Worm (Caenorhabditis elegans) whole organism, L3 larva: ENCODE results near the gene sulp-7.

Source experiments
- ama-1 ChIP-seq: fragments of 150-350 bp; optimal IDR thresholded peaks from 2 replicates; lab custom pipeline; 2018
- ceh-16 ChIP-seq: sonication (generic microtip); optimal IDR thresholded peaks from 2 replicates; lab custom pipeline; 2017; ENCODE audit warnings: missing biosample characterization, missing genetic modification characterization
- ceh-28 ChIP-seq: fragments of 150-350 bp; optimal IDR thresholded peaks from 2 replicates; lab custom pipeline; 2014; ENCODE audit warnings: missing biosample characterization, missing genetic modification reagents, missing genetic modification characterization
- ceh-82 ChIP-seq: fragments of 150-350 bp; optimal IDR thresholded peaks from 2 replicates; lab custom pipeline; 2014; ENCODE audit warnings: missing biosample characterization, missing genetic modification characterization
- ceh-9 ChIP-seq: sonication (generic microtip); optimal IDR thresholded peaks from 2 replicates; lab custom pipeline; 2018; ENCODE audit warnings: missing biosample characterization, missing genetic modification characterization
- daf-12 ChIP-seq: fragments of 150-350 bp; optimal IDR thresholded peaks from 2 replicates; lab custom pipeline; 2014; ENCODE audit warnings: missing biosample characterization, missing genetic modification reagents, missing genetic modification characterization
- egl-27 ChIP-seq: sonication (generic microtip); optimal IDR thresholded peaks from 4 replicates; lab custom pipeline; 2017; ENCODE audit warnings: missing biosample characterization, missing genetic modification reagents, missing genetic modification characterization
- egl-5 ChIP-seq: fragments of 150-350 bp; optimal IDR thresholded peaks from 2 replicates; lab custom pipeline; 2017; ENCODE audit warnings: missing biosample characterization, missing genetic modification reagents, missing genetic modification characterization, inconsistent platforms
- elt-2 ChIP-seq: sonication (generic microtip); optimal IDR thresholded peaks from 2 replicates; lab custom pipeline; 2016; ENCODE audit warnings: missing genetic modification reagents, mild to moderate bottlenecking, missing genetic modification characterization, missing compliant biosample characterization
- elt-3 ChIP-seq, 3 experiments: fragments of 150-350 bp in 1 of 3; sonication (generic microtip) in 2 of 3; optimal IDR thresholded peaks; 2 replicates in 2 of 3; 4 replicates in 1 of 3; lab custom pipeline; 2014 to 2017; ENCODE audit warnings: missing biosample characterization in 3 of 3, missing genetic modification characterization in 3 of 3
- eor-1 ChIP-seq, 2 experiments: fragments of 150-350 bp; optimal IDR thresholded peaks; 2 replicates each; lab custom pipeline; 2014 to 2018; ENCODE audit warnings: missing biosample characterization in 2 of 2, missing genetic modification characterization in 2 of 2
- fkh-10 ChIP-seq: sonication (generic microtip); optimal IDR thresholded peaks from 2 replicates; lab custom pipeline; 2017; ENCODE audit warnings: missing biosample characterization, missing genetic modification reagents, missing genetic modification characterization
- fkh-2 ChIP-seq: fragments of 150-350 bp; optimal IDR thresholded peaks from 2 replicates; lab custom pipeline; 2014; ENCODE audit warnings: missing biosample characterization, missing genetic modification reagents, missing genetic modification characterization
- fos-1 ChIP-seq: fragments of 150-350 bp; optimal IDR thresholded peaks from 2 replicates; lab custom pipeline; 2014; ENCODE audit warnings: missing biosample characterization, missing genetic modification characterization
- hmg-11 ChIP-seq: sonication (generic microtip); optimal IDR thresholded peaks from 2 replicates; lab custom pipeline; 2016; ENCODE audit warnings: missing genetic modification characterization, missing compliant biosample characterization
- lin-15B ChIP-seq: fragments of 150-350 bp; optimal IDR thresholded peaks from 2 replicates; lab custom pipeline; 2014; ENCODE audit warnings: missing biosample characterization, missing genetic modification characterization
- lin-39 ChIP-seq: fragments of 150-350 bp; optimal IDR thresholded peaks from 2 replicates; lab custom pipeline; 2018; ENCODE audit warnings: missing biosample characterization, missing genetic modification reagents, missing genetic modification characterization
- mdl-1 ChIP-seq: fragments of 150-350 bp; optimal IDR thresholded peaks from 2 replicates; lab custom pipeline; 2014; ENCODE audit warnings: missing biosample characterization, missing genetic modification characterization
- mml-1 ChIP-seq: fragments of 150-350 bp; sonication (generic microtip); optimal IDR thresholded peaks from 3 replicates; lab custom pipeline; 2014; ENCODE audit warnings: missing biosample characterization, missing genetic modification characterization
- nhr-11 ChIP-seq: fragments of 150-350 bp; optimal IDR thresholded peaks from 2 replicates; lab custom pipeline; 2014; ENCODE audit warnings: missing biosample characterization, missing genetic modification characterization
- nhr-12 ChIP-seq: fragments of 150-350 bp; optimal IDR thresholded peaks from 2 replicates; lab custom pipeline; 2014; ENCODE audit warnings: missing biosample characterization, missing genetic modification characterization
- nhr-23 ChIP-seq: fragments of 150-350 bp; optimal IDR thresholded peaks from 2 replicates; lab custom pipeline; 2014; ENCODE audit warnings: missing biosample characterization, missing genetic modification reagents, missing genetic modification characterization
- nhr-25 ChIP-seq: sonication (generic microtip); optimal IDR thresholded peaks from 2 replicates; lab custom pipeline; 2017; ENCODE audit warnings: missing biosample characterization, missing genetic modification characterization
- nhr-28 ChIP-seq: fragments of 150-350 bp; optimal IDR thresholded peaks from 2 replicates; lab custom pipeline; 2014; ENCODE audit warnings: missing biosample characterization, missing genetic modification characterization
- nhr-43 ChIP-seq: sonication (generic microtip); optimal IDR thresholded peaks from 2 replicates; lab custom pipeline; 2016; ENCODE audit warnings: mild to moderate bottlenecking, missing genetic modification characterization, missing compliant biosample characterization; ENCODE audit not compliant: poor library complexity, severe bottlenecking
- nhr-67 ChIP-seq: fragments of 150-350 bp; optimal IDR thresholded peaks from 2 replicates; lab custom pipeline; 2014; ENCODE audit warnings: missing biosample characterization, missing genetic modification characterization
- nhr-76 ChIP-seq: fragments of 150-350 bp; sonication (generic microtip); optimal IDR thresholded peaks from 5 replicates; lab custom pipeline; 2014; ENCODE audit warnings: missing biosample characterization, missing genetic modification characterization
- nhr-77 ChIP-seq: fragments of 150-350 bp; optimal IDR thresholded peaks from 2 replicates; lab custom pipeline; 2014; ENCODE audit warnings: missing biosample characterization, missing genetic modification characterization
- pqm-1 ChIP-seq: fragments of 150-350 bp; optimal IDR thresholded peaks from 2 replicates; lab custom pipeline; 2017; ENCODE audit warnings: missing biosample characterization, missing genetic modification characterization, inconsistent platforms
- sea-2 ChIP-seq: fragments of 150-350 bp; sonication (generic microtip); optimal IDR thresholded peaks from 4 replicates; lab custom pipeline; 2014; ENCODE audit warnings: missing biosample characterization, missing genetic modification reagents, missing genetic modification characterization
- snpc-4 ChIP-seq: fragments of 150-350 bp; optimal IDR thresholded peaks from 2 replicates; lab custom pipeline; 2014; ENCODE audit warnings: missing biosample characterization, missing genetic modification characterization
- tbx-2 ChIP-seq: sonication (generic microtip); optimal IDR thresholded peaks from 2 replicates; lab custom pipeline; 2016; ENCODE audit warnings: mild to moderate bottlenecking, missing genetic modification characterization, missing compliant biosample characterization
- unc-62 ChIP-seq: fragments of 150-350 bp; sonication (generic microtip); optimal IDR thresholded peaks from 4 replicates; lab custom pipeline; 2014; ENCODE audit warnings: missing biosample characterization, missing genetic modification reagents, missing genetic modification characterization
- zag-1 ChIP-seq: fragments of 150-350 bp; optimal IDR thresholded peaks from 2 replicates; lab custom pipeline; 2014; ENCODE audit warnings: missing biosample characterization, missing genetic modification characterization
- ztf-11 ChIP-seq: fragments of 150-350 bp; optimal IDR thresholded peaks from 2 replicates; lab custom pipeline; 2014; ENCODE audit warnings: missing biosample characterization, missing genetic modification characterization

Gene sulp-7

ce11 chrX:11109200-11109599, 28.7 kb downstream of the sulp-7 start, which contains the start of gene grd-1:
Gene grd-1 (plus strand): TSS chrX:11109440.
- no peak for TF ChIP-seq egl-27
- TF ChIP-seq, all 47 proteins: peak for 0

ce11 chrX:11114420-11114819, 33.9 kb downstream of the sulp-7 start:
- TF ChIP-seq mml-1 (no peak), pqm-1 (tag; lab: Kevin White, UChicago) (no peak)

- no peak for TF ChIP-seq daf-12 (tag; lab: Kevin White, UChicago)
- no peak for TF ChIP-seq nhr-28
- no peak for TF ChIP-seq ceh-9 (tag; lab: Kevin White, UChicago)
- no peak for TF ChIP-seq nhr-76 (tag; lab: Kevin White, UChicago)
- no peak for TF ChIP-seq mdl-1 (tag; lab: Kevin White, UChicago)
- TF ChIP-seq ama-1 (lab: Kevin White, UChicago), result no peak
- no peak for TF ChIP-seq fkh-10 (GFP tag; lab: Kevin White, UChicago)
- TF ChIP-seq nhr-25, result no peak
- TF ChIP-seq unc-62 (GFP tag; lab: Kevin White, UChicago), result no peak
- no peak for TF ChIP-seq nhr-77 (tag; lab: Kevin White, UChicago)
- TF ChIP-seq zag-1 (tag; lab: Kevin White, UChicago), result no peak
- TF ChIP-seq nhr-67 (tag; lab: Kevin White, UChicago), result no peak
- TF ChIP-seq fos-1 (tag; lab: Kevin White, UChicago), result no peak
- no peak for TF ChIP-seq fkh-2 (tag; lab: Kevin White, UChicago)
- no peak for TF ChIP-seq ztf-11 (tag; lab: Kevin White, UChicago)
- no peak for TF ChIP-seq lin-15B (tag; lab: Kevin White, UChicago)
- TF ChIP-seq egl-27, result no peak
Measured at ce11 chrX:11116723-11117122, 36.2 kb downstream of the sulp-7 start, which contains the start of gene nlp-66. Gene nlp-66 (minus strand): TSS chrX:11116823.

ce11 chrX:11120808-11121207, 40.3 kb downstream of the sulp-7 start, which contains the start of gene R08B4.3:
Gene R08B4.3 (minus strand): TSS chrX:11121005.
- TF ChIP-seq elt-3 (tag; optimal IDR thresholded peaks at IDR 0.05; lab: Kevin White, UChicago) (no peak), ceh-9 (tag; lab: Kevin White, UChicago) (no peak), nhr-28 (no peak), ceh-16 (tag; lab: Kevin White, UChicago) (no peak), lin-39 (tag; lab: Kevin White, UChicago) (no peak), ama-1 (lab: Kevin White, UChicago) (no peak), tbx-2 (no peak), nhr-25 (no peak), nhr-12 (no peak), sea-2 (GFP tag; lab: Kevin White, UChicago) (no peak), nhr-11 (no peak), elt-2 (tag; lab: Kevin White, UChicago) (no peak), ceh-82 (tag; lab: Kevin White, UChicago) (no peak), ceh-28 (tag; lab: Kevin White, UChicago) (no peak), nhr-67 (tag; lab: Kevin White, UChicago) (no peak), lin-15B (tag; lab: Kevin White, UChicago) (no peak), egl-27 (no peak)

- TF ChIP-seq unc-62 (GFP tag; lab: Kevin White, UChicago) (no peak), snpc-4 (no peak), nhr-43 (tag; lab: Kevin White, UChicago) (no peak), fkh-10 (GFP tag; lab: Kevin White, UChicago) (no peak), nhr-23 (no peak), zag-1 (tag; lab: Kevin White, UChicago) (no peak), daf-12 (tag; lab: Kevin White, UChicago) (no peak), fos-1 (tag; lab: Kevin White, UChicago) (no peak), nhr-67 (tag; lab: Kevin White, UChicago) (no peak), hmg-11 (no peak), tbx-2 (no peak), ztf-11 (tag; lab: Kevin White, UChicago) (no peak), eor-1 (tag; optimal IDR thresholded peaks at IDR 0.05; lab: Kevin White, UChicago) (no peak), egl-5 (no peak)
Measured at ce11 chrX:11122412-11122811, 41.9 kb downstream of the sulp-7 start.
